Fruit fly (Drosophila melanogaster) whole organism, prepupa: ENCODE results near the gene Uch.

Experiments used
- Blimp-1 ChIP-seq: fragments of 200-800 bp; sonication (Bioruptor generic); optimal IDR thresholded peaks from 3 replicates; lab custom pipeline; 2017; ENCODE audit warnings: missing biosample characterization, missing genetic modification characterization, mild to moderate bottlenecking, moderate library complexity, missing genetic modification reagents
- CG10631 ChIP-seq: fragments of 200-800 bp; sonication (Bioruptor generic); optimal IDR thresholded peaks from 2 replicates; lab custom pipeline; 2016; ENCODE audit warnings: missing biosample characterization, missing genetic modification characterization
- CG10669 ChIP-seq: fragments of 200-800 bp; sonication (Bioruptor generic); optimal IDR thresholded peaks from 3 replicates; lab custom pipeline; 2018; ENCODE audit warnings: missing biosample characterization, mild to moderate bottlenecking, missing genetic modification characterization, moderate library complexity
- CG11294 ChIP-seq: fragments of 200-800 bp; sonication (Bioruptor generic); IDR thresholded peaks from 2 replicates; pipeline ENCODE4 v1.3.6; 2022; ENCODE audit warnings: missing biosample characterization, missing genetic modification characterization
- CG11762 ChIP-seq: fragments of 200-800 bp; sonication (Bioruptor generic); optimal IDR thresholded peaks from 3 replicates; lab custom pipeline; 2016; ENCODE audit warnings: missing biosample characterization, missing genetic modification characterization; ENCODE audit not compliant: insufficient read depth
- CG11902 ChIP-seq: fragments of 200-800 bp; sonication (Bioruptor generic); optimal IDR thresholded peaks from 3 replicates; lab custom pipeline; 2016; ENCODE audit warnings: missing biosample characterization, missing genetic modification characterization
- CG15336 ChIP-seq: fragments of 200-800 bp; sonication (Bioruptor generic); IDR thresholded peaks from 2 replicates; pipeline ENCODE4 v1.3.6; 2022; ENCODE audit warnings: missing biosample characterization, missing genetic modification characterization
- CG1621 ChIP-seq: fragments of 200-800 bp; sonication (Bioruptor generic); optimal IDR thresholded peaks from 3 replicates; lab custom pipeline; 2018; ENCODE audit warnings: missing biosample characterization, mild to moderate bottlenecking, missing genetic modification characterization
- CG16779 ChIP-seq: fragments of 200-800 bp; sonication (Bioruptor generic); optimal IDR thresholded peaks from 3 replicates; lab custom pipeline; 2017; ENCODE audit warnings: missing biosample characterization, mild to moderate bottlenecking, missing genetic modification characterization
- CG3032 ChIP-seq: fragments of 200-800 bp; optimal IDR thresholded peaks from 2 replicates; lab custom pipeline; 2019; ENCODE audit warnings: missing biosample characterization, mild to moderate bottlenecking, missing genetic modification characterization, moderate library complexity
- CG31627 ChIP-seq: fragments of 200-800 bp; sonication (Bioruptor generic); optimal IDR thresholded peaks from 3 replicates; lab custom pipeline; 2016; ENCODE audit warnings: missing biosample characterization, missing genetic modification characterization
- CG32006 ChIP-seq: fragments of 200-800 bp; sonication (Bioruptor generic); optimal IDR thresholded peaks from 3 replicates; lab custom pipeline; 2017; ENCODE audit warnings: missing biosample characterization, mild to moderate bottlenecking, missing genetic modification characterization
- CG34406 ChIP-seq: fragments of 200-800 bp; sonication (Bioruptor generic); optimal IDR thresholded peaks from 3 replicates; lab custom pipeline; 2016; ENCODE audit warnings: missing biosample characterization, missing genetic modification characterization
- CG3919 ChIP-seq: fragments of 200-800 bp; sonication (Bioruptor generic); optimal IDR thresholded peaks from 3 replicates; lab custom pipeline; 2016; ENCODE audit warnings: missing biosample characterization, missing genetic modification characterization
- CG6163 ChIP-seq: fragments of 200-800 bp; sonication (Bioruptor generic); IDR thresholded peaks from 3 replicates; pipeline ENCODE4 v1.3.6; 2022; ENCODE audit warnings: missing biosample characterization, missing genetic modification characterization
- CG6276 ChIP-seq: fragments of 200-800 bp; sonication (Bioruptor generic); optimal IDR thresholded peaks from 2 replicates; lab custom pipeline; 2017; ENCODE audit warnings: missing biosample characterization, mild to moderate bottlenecking, missing genetic modification characterization
- CG6792 ChIP-seq: fragments of 200-800 bp; sonication (Bioruptor generic); optimal IDR thresholded peaks from 3 replicates; lab custom pipeline; 2016; ENCODE audit warnings: missing biosample characterization, missing genetic modification characterization
- CG6808 ChIP-seq: fragments of 200-800 bp; sonication (Bioruptor generic); optimal IDR thresholded peaks from 3 replicates; lab custom pipeline; 2017; ENCODE audit warnings: missing biosample characterization, missing genetic modification characterization, mild to moderate bottlenecking, moderate library complexity, missing genetic modification reagents
- CG6854 ChIP-seq: fragments of 200-800 bp; sonication (Bioruptor generic); optimal IDR thresholded peaks from 2 replicates; lab custom pipeline; 2017; ENCODE audit warnings: missing biosample characterization, mild to moderate bottlenecking, missing genetic modification characterization
- CG7368 ChIP-seq: fragments of 200-800 bp; sonication (Bioruptor generic); optimal IDR thresholded peaks from 3 replicates; lab custom pipeline; 2016; ENCODE audit warnings: missing biosample characterization, missing genetic modification characterization
- CG8119 ChIP-seq: fragments of 200-800 bp; sonication (Bioruptor generic); IDR thresholded peaks from 3 replicates; pipeline ENCODE4 v1.3.6; 2022; ENCODE audit warnings: missing biosample characterization, missing genetic modification characterization
- CG8632 ChIP-seq: fragments of 200-800 bp; sonication (Bioruptor generic); optimal IDR thresholded peaks from 3 replicates; lab custom pipeline; 2016; ENCODE audit warnings: missing biosample characterization, missing genetic modification characterization
- CG9139 ChIP-seq: fragments of 200-800 bp; sonication (Bioruptor generic); optimal IDR thresholded peaks from 3 replicates; lab custom pipeline; 2017; ENCODE audit warnings: missing biosample characterization, mild to moderate bottlenecking, missing genetic modification characterization
- Eip75B ChIP-seq: fragments of 200-800 bp; sonication (Bioruptor generic); optimal IDR thresholded peaks from 3 replicates; lab custom pipeline; 2016; ENCODE audit warnings: missing biosample characterization, missing genetic modification characterization
- Eip78C ChIP-seq: fragments of 200-800 bp; sonication (Bioruptor generic); peaks from one replicate; lab custom pipeline; 2016; ENCODE audit warnings: missing biosample characterization, missing genetic modification characterization
- Eip93F ChIP-seq: fragments of 200-800 bp; sonication (Bioruptor generic); optimal IDR thresholded peaks from 2 replicates; lab custom pipeline; 2016; ENCODE audit warnings: missing biosample characterization, mild to moderate bottlenecking, missing genetic modification characterization
- Ets21C ChIP-seq: fragments of 200-800 bp; sonication (Bioruptor generic); optimal IDR thresholded peaks from 3 replicates; lab custom pipeline; 2016; ENCODE audit warnings: missing biosample characterization, missing genetic modification characterization
- Hr38 ChIP-seq: sonication (Bioruptor generic); optimal IDR thresholded peaks from 2 replicates; lab custom pipeline; 2016; ENCODE audit warnings: missing biosample characterization, missing genetic modification characterization
- Hr39 ChIP-seq: fragments of 200-800 bp; sonication (Bioruptor generic); optimal IDR thresholded peaks from 2 replicates; lab custom pipeline; 2016; ENCODE audit warnings: missing biosample characterization, missing genetic modification characterization
- Hr4 ChIP-seq: fragments of 200-800 bp; sonication (Bioruptor generic); optimal IDR thresholded peaks from 3 replicates; lab custom pipeline; 2016; ENCODE audit warnings: missing biosample characterization, missing genetic modification characterization
- Lpt ChIP-seq: fragments of 200-800 bp; sonication (Bioruptor generic); optimal IDR thresholded peaks from 3 replicates; lab custom pipeline; 2016; ENCODE audit warnings: missing biosample characterization, missing genetic modification characterization
- Met ChIP-seq: fragments of 200-800 bp; sonication (Bioruptor generic); optimal IDR thresholded peaks from 3 replicates; lab custom pipeline; 2016; ENCODE audit warnings: missing biosample characterization, missing genetic modification characterization
- OdsH ChIP-seq: fragments of 200-800 bp; sonication (Bioruptor generic); optimal IDR thresholded peaks from 3 replicates; lab custom pipeline; 2016; ENCODE audit warnings: missing biosample characterization, missing genetic modification characterization
- Sox102F ChIP-seq: fragments of 200-800 bp; sonication (Bioruptor generic); optimal IDR thresholded peaks from 2 replicates; lab custom pipeline; 2016; ENCODE audit warnings: missing biosample characterization, mild to moderate bottlenecking, missing genetic modification characterization
- Sox14 ChIP-seq: fragments of 200-800 bp; sonication (Bioruptor generic); optimal IDR thresholded peaks from 3 replicates; lab custom pipeline; 2016; ENCODE audit warnings: missing biosample characterization, missing genetic modification characterization
- Sox15 ChIP-seq: fragments of 200-800 bp; sonication (Bioruptor generic); optimal IDR thresholded peaks from 3 replicates; lab custom pipeline; 2016; ENCODE audit warnings: missing biosample characterization, missing genetic modification characterization
- achi ChIP-seq: fragments of 200-800 bp; sonication (Bioruptor generic); optimal IDR thresholded peaks from 3 replicates; lab custom pipeline; 2016; ENCODE audit warnings: missing biosample characterization, missing genetic modification characterization
- acj6 ChIP-seq: fragments of 200-800 bp; sonication (Bioruptor generic); optimal IDR thresholded peaks from 3 replicates; lab custom pipeline; 2016; ENCODE audit warnings: missing biosample characterization, missing genetic modification characterization
- dsx ChIP-seq: fragments of 200-800 bp; optimal IDR thresholded peaks from 3 replicates; lab custom pipeline; 2019; ENCODE audit warnings: missing biosample characterization, mild to moderate bottlenecking, missing genetic modification characterization, moderate library complexity; ENCODE audit not compliant: poor library complexity, severe bottlenecking
- esn ChIP-seq: fragments of 200-800 bp; sonication (Bioruptor generic); optimal IDR thresholded peaks from 2 replicates; lab custom pipeline; 2016; ENCODE audit warnings: missing biosample characterization, mild to moderate bottlenecking, missing genetic modification characterization, moderate library complexity
- fd85E ChIP-seq: fragments of 200-800 bp; sonication (Bioruptor generic); optimal IDR thresholded peaks from 3 replicates; lab custom pipeline; 2016; ENCODE audit warnings: missing biosample characterization, missing genetic modification characterization
- fkh ChIP-seq: fragments of 200-800 bp; sonication (Bioruptor generic); optimal IDR thresholded peaks from 3 replicates; lab custom pipeline; 2017; ENCODE audit warnings: missing biosample characterization, mild to moderate bottlenecking, missing genetic modification characterization, moderate library complexity
- salr ChIP-seq, 2 experiments: fragments of 200-800 bp; sonication (Bioruptor generic); optimal IDR thresholded peaks; 3 replicates each; lab custom pipeline; 2016 to 2018; ENCODE audit warnings: missing biosample characterization in 2 of 2, missing genetic modification characterization in 2 of 2, mild to moderate bottlenecking in 1 of 2
- ss ChIP-seq, 2 experiments: fragments of 200-800 bp; sonication (Bioruptor generic); optimal IDR thresholded peaks; 2 replicates in 1 of 2; 3 replicates in 1 of 2; lab custom pipeline; 2017 to 2018; ENCODE audit warnings: mild to moderate bottlenecking in 2 of 2, missing biosample characterization in 2 of 2, missing genetic modification characterization in 2 of 2, moderate library complexity in 1 of 2
- svp ChIP-seq: fragments of 200-800 bp; sonication (Bioruptor generic); peaks from one replicate; lab custom pipeline; 2016; ENCODE audit warnings: missing biosample characterization, missing genetic modification characterization
- vri ChIP-seq: fragments of 200-800 bp; sonication (Bioruptor generic); optimal IDR thresholded peaks from 3 replicates; lab custom pipeline; 2016; ENCODE audit warnings: missing biosample characterization, mild to moderate bottlenecking, missing genetic modification characterization

Uch gene

DNA sequence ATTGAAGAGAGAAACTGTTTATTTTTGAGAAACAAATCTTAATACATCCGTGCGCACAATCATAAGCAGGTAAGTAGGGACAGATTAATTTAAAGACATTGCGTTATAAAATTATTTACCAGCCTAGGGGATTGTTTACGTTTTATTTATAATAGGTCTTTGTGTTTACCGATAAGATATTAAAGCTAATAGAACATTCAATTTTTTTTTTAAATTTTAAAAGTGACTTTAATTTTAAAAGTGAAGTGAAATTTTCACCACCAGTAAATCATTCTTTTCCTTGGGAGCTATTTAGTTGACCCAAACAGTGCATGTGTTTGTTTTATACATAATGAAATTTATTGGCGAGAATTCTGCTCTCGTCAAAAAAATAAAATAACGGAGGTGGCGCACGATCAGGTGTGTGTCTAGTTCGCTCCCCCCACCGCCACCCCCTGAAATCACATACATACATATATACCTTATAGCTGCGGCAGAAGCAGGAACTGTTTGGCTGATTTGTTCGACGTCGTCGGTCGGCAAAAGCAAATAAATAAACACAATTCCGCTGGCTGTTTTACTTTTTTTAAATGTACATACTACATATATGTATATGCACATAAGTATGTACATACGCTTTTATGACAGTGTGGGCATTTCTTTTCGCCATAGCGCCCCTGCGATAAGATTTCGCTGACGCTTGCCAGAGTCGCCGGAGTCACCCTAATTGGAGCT lies 37.9 kb downstream of the Uch start (continued):
- TF ChIP-seq fkh (peak; percentile 83), CG6792 (GFP tag; lab: Kevin White, UChicago) (peak; percentile 27), CG9139 (GFP tag; lab: Kevin White, UChicago) (peak; percentile 35), acj6 (GFP tag; lab: Kevin White, UChicago) (peak; percentile 64), CG8119 (peak; percentile 25; the same call in 1 of the 3 replicates), Hr4 (GFP tag; lab: Kevin White, UChicago) (peak; percentile 52), ss (GFP tag; optimal IDR thresholded peaks at IDR 0.05; lab: Kevin White, UChicago) (peak; percentile 38 to 66), CG6808 (peak; percentile 35), Sox102F (GFP tag; lab: Kevin White, UChicago) (no peak), CG10669 (peak; percentile 40), CG11762 (GFP tag; lab: Kevin White, UChicago) (peak; percentile 43), dsx (GFP tag; lab: Kevin White, UChicago) (peak; percentile 0), Eip78C (GFP tag; lab: Kevin White, UChicago) (peak; percentile 85), CG11294 (peak; percentile 33; the same call in 1 of the 2 replicates), Sox15 (GFP tag; lab: Kevin White, UChicago) (peak; percentile 39), salr (GFP tag; optimal IDR thresholded peaks at IDR 0.05; lab: Kevin White, UChicago) (peak in 1 of 2 experiments; percentile 61), Ets21C (GFP tag; lab: Kevin White, UChicago) (no peak), CG1621 (tag; lab: Kevin White, UChicago) (no peak), Eip75B (GFP tag; lab: Kevin White, UChicago) (peak; percentile 60), CG3032 (tag; lab: Kevin White, UChicago) (peak; percentile 55), CG6854 (peak; percentile 50), vri (peak; percentile 20), svp (GFP tag; lab: Kevin White, UChicago) (peak; percentile 80), achi (GFP tag; lab: Kevin White, UChicago) (peak; percentile 63), CG15336 (GFP tag; lab: Robert Waterston, UW) (peak; percentile 61; the same call in 1 of the 2 replicates), Met (peak; percentile 59), Lpt (no peak), CG16779 (tag; lab: Kevin White, UChicago) (no peak), CG31627 (GFP tag; lab: Kevin White, UChicago) (peak; percentile 57), CG10631 (GFP tag; lab: Kevin White, UChicago) (peak; percentile 37)

DNA sequence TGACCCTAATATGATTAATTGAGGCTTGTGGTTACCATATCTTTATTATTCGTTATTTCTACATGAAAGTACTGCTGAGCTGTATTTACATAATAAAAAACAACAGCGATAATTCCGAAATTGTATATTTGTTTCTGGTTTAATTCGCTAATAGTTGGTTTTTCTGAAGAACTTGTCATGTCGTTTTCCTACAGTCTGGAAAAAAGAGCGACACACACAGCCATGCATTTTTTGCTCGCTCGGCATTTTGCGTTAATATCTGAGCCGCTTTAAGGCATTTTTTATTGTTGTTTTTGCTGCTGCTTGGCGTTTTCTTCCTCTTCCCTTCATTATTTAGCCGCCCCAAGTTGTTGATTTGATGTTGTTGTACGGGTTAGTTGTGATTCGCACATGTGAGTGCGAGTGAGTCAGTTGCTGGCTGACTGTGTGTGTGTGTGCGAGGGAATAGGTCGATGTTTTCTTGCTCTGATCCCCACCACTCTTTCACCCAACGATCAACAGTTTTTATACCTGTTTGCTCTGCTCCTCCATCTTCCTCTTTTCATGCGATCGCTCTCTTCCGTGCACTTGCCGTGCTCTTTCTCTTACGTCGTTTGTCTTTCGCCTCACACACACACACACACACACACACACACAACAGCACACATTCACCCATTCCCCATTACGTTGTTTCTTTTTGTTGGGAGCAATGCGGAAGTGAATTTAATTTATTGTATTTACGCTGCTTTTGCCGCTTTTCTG lies 38.8 kb downstream of the Uch start:
- TF ChIP-seq CG6854 (peak; percentile 43), fd85E (GFP tag; lab: Kevin White, UChicago) (no peak), vri (peak; percentile 51), OdsH (peak; percentile 63), CG15336 (GFP tag; lab: Robert Waterston, UW) (peak; percentile 59; the same call in 1 of the 2 replicates), CG6808 (peak; percentile 17), CG34406 (GFP tag; lab: Kevin White, UChicago) (no peak), CG9139 (GFP tag; lab: Kevin White, UChicago) (peak; percentile 30), esn (peak; percentile 55), CG6276 (GFP tag; lab: Kevin White, UChicago) (no peak), CG7368 (GFP tag; lab: Kevin White, UChicago) (no peak), CG10631 (GFP tag; lab: Kevin White, UChicago) (peak; percentile 56), CG11762 (GFP tag; lab: Kevin White, UChicago) (no peak), Eip93F (GFP tag; lab: Kevin White, UChicago) (no peak), CG3919 (GFP tag; lab: Kevin White, UChicago) (no peak), CG8632 (peak; percentile 29), CG6163 (GFP tag; lab: Robert Waterston, UW) (peak; percentile 60; the same call in 2 of the 3 replicates), CG11902 (GFP tag; lab: Kevin White, UChicago) (no peak), Sox14 (peak; percentile 47), CG32006 (GFP tag; lab: Kevin White, UChicago) (peak; percentile 9), acj6 (GFP tag; lab: Kevin White, UChicago) (peak; percentile 52), Hr4 (GFP tag; lab: Kevin White, UChicago) (no peak), Blimp-1 (no peak), CG16779 (tag; lab: Kevin White, UChicago) (peak; percentile 4), Hr38 (GFP tag; lab: Kevin White, UChicago) (no peak), Hr39 (GFP tag; lab: Kevin White, UChicago) (peak; percentile 7)
